Worm (Caenorhabditis elegans) whole organism, L4 larva: ENCODE data around the gene nhr-10.

Source experiments
- aly-2 ChIP-seq: sonication (generic microtip); optimal IDR thresholded peaks from 2 replicates; lab custom pipeline; 2018; ENCODE audit warnings: missing biosample characterization, missing genetic modification characterization
- daf-12 ChIP-seq: fragments of 150-350 bp; optimal IDR thresholded peaks from 2 replicates; lab custom pipeline; 2014; ENCODE audit warnings: missing biosample characterization, missing genetic modification reagents, missing genetic modification characterization
- hlh-30 ChIP-seq: sonication (generic microtip); optimal IDR thresholded peaks from 2 replicates; lab custom pipeline; 2017; ENCODE audit warnings: antibody characterized with exemption, mild to moderate bottlenecking, missing genetic modification characterization, missing compliant biosample characterization; ENCODE audit not compliant: insufficient read depth
- nhr-237 ChIP-seq: sonication (generic microtip); optimal IDR thresholded peaks from 2 replicates; lab custom pipeline; 2017; ENCODE audit warnings: missing biosample characterization, missing genetic modification characterization
- nhr-42 ChIP-seq: fragments of 200-800 bp; sonication (Bioruptor generic); IDR thresholded peaks from 2 replicates; pipeline ENCODE4 v1.3.6; 2022; ENCODE audit warnings: missing genetic modification characterization, missing compliant biosample characterization
- nhr-76 ChIP-seq: fragments of 150-350 bp; optimal IDR thresholded peaks from 2 replicates; lab custom pipeline; 2014; ENCODE audit warnings: missing biosample characterization, missing genetic modification characterization
- nhr-77 ChIP-seq: fragments of 150-350 bp; optimal IDR thresholded peaks from 2 replicates; lab custom pipeline; 2014; ENCODE audit warnings: missing biosample characterization, missing genetic modification characterization
- spr-3 ChIP-seq: fragments of 200-800 bp; sonication (Bioruptor generic); optimal IDR thresholded peaks from 2 replicates; lab custom pipeline; 2018; ENCODE audit warnings: mild to moderate bottlenecking, missing genetic modification characterization, missing compliant biosample characterization
- unc-130 ChIP-seq: sonication (generic microtip); optimal IDR thresholded peaks from 2 replicates; lab custom pipeline; 2016; ENCODE audit warnings: missing genetic modification reagents, missing genetic modification characterization, missing compliant biosample characterization

DNA sequence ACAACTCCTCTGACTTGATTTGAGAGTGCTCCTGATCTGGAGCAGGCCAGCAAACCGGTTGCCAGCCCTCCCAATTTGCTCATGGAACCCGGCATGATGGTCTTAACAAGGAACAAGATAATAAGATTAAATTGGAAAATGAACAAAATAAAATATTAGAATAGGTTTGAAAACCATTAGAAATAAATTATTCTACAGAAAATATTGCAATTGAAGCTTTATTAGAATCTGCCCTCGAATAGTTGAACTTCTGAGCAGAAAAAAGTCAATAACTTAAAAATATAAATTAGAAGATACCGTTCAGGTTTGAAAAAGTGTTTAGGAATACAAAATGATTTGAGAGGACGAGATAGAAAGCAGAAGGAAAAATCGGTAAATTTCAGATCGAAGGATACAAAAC, 43.5 kb upstream of the nhr-10 start, which contains the start of gene nuo-4:
- TF ChIP-seq unc-130 (GFP tag; lab: Kevin White, UChicago): no peak
- TF ChIP-seq nhr-237: no peak
- no peak for TF ChIP-seq aly-2 (tag; lab: Kevin White, UChicago)
- TF ChIP-seq nhr-76 (tag; lab: Kevin White, UChicago): no peak
- TF ChIP-seq daf-12 (tag; lab: Kevin White, UChicago): no peak
- no peak for TF ChIP-seq hlh-30 (tag; lab: Kevin White, UChicago)
- no peak for TF ChIP-seq nhr-42 (GFP tag; lab: Robert Waterston, UW)
- no peak for TF ChIP-seq spr-3 (GFP tag; lab: Kevin White, UChicago)
- no peak for TF ChIP-seq nhr-77 (tag; lab: Kevin White, UChicago)
